Worm (Caenorhabditis elegans): ENCODE results near the gene sra-12.

ce11 chrII:10934786-10935185 lies 30.5 kb upstream of the sra-12 start, which contains the start of gene R03D7.2:
- TF ChIP-seq ama-1 (optimal IDR thresholded peaks at IDR 0.05) (no peak), F13C5.2 (tag; optimal IDR thresholded peaks at IDR 0.05) (no peak), tbx-37 (GFP tag; conservative IDR thresholded peaks at IDR 0.05) (no peak), flt-1 (GFP tag; IDR thresholded peaks at IDR 0.05) (no peak), B0310.2 (tag; optimal IDR thresholded peaks at IDR 0.05) (no peak), tbx-11 (GFP tag; IDR thresholded peaks at IDR 0.05) (no peak), hnd-1 (tag; optimal IDR thresholded peaks at IDR 0.05) (no peak), scrt-1 (GFP tag; IDR thresholded peaks at IDR 0.05) (no peak), hmg-4 (GFP tag; optimal IDR thresholded peaks at IDR 0.05) (no peak), tra-4 (tag; optimal IDR thresholded peaks at IDR 0.05) (no peak)
